Fruit fly (Drosophila melanogaster): ENCODE measurements around the gene kuk.

The kuk gene

DNA sequence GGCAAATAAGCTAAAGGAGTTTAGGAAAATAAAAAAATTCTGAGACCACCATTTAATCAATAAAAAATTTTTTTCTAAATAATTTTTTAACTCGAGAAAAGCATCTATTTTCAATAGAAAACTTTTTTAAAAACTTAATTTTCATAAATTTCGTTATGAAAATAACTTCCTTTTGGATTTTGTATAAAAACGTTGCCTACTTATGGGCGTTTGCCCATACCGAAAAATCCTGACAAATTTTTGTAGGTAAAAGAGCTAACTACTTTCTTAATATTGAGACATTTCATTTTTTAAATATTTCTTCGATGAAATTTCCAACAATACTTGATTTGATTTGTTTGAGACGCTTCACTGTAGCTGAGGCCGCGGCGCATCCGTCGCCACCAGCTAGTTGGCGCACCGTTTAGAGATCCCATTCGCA lies 19.8 kb upstream of the kuk start (continued):
- TF ChIP-seq CG8319 (GFP tag; optimal IDR thresholded peaks at IDR 0.05), result peak; percentile 26
- no peak for TF ChIP-seq Blimp-1 (GFP tag; optimal IDR thresholded peaks at IDR 0.05)
- TF ChIP-seq CG3919 (GFP tag; optimal IDR thresholded peaks at IDR 0.05), result peak; percentile 70
- peak; percentile 67 for TF ChIP-seq Sox14 (GFP tag; optimal IDR thresholded peaks at IDR 0.05)
- peak; percentile 42 for TF ChIP-seq Gug (GFP tag; IDR thresholded peaks at IDR 0.05)
- TF ChIP-seq dsx (GFP tag; optimal IDR thresholded peaks at IDR 0.05; ENCODE audit: poor library complexity, severe bottlenecking), result peak; percentile 40
- TF ChIP-seq acj6 (GFP tag; optimal IDR thresholded peaks at IDR 0.05), result peak; percentile 70
- peak; percentile 72 for TF ChIP-seq CG3032 (tag; optimal IDR thresholded peaks at IDR 0.05)
- TF ChIP-seq CG6854 (GFP tag; optimal IDR thresholded peaks at IDR 0.05), result no peak
- TF ChIP-seq CG9139 (GFP tag; optimal IDR thresholded peaks at IDR 0.05), result peak; percentile 40
- TF ChIP-seq CG6808 (GFP tag; optimal IDR thresholded peaks at IDR 0.05), result peak; percentile 73
- peak; percentile 42 for TF ChIP-seq CG8632 (GFP tag; optimal IDR thresholded peaks at IDR 0.05)
- peak; percentile 73 for TF ChIP-seq eg (GFP tag; IDR thresholded peaks at IDR 0.05)
- no peak for TF ChIP-seq CG11294 (GFP tag; IDR thresholded peaks at IDR 0.05)
- TF ChIP-seq OdsH (GFP tag; optimal IDR thresholded peaks at IDR 0.05), result peak; percentile 76
- peak; percentile 70 for TF ChIP-seq CG10669 (GFP tag; optimal IDR thresholded peaks at IDR 0.05)
- peak; percentile 49 to 62 for TF ChIP-seq ss (GFP tag; optimal IDR thresholded peaks at IDR 0.05)
- TF ChIP-seq Lpt (GFP tag; optimal IDR thresholded peaks at IDR 0.05), result peak; percentile 10
- peak; percentile 73 for TF ChIP-seq spab (GFP tag; optimal IDR thresholded peaks at IDR 0.05)
- TF ChIP-seq CG8119 (GFP tag; IDR thresholded peaks at IDR 0.05), result peak; percentile 84
- TF ChIP-seq lz (GFP tag; optimal IDR thresholded peaks at IDR 0.05), result peak; percentile 31
- TF ChIP-seq esn (GFP tag; optimal IDR thresholded peaks at IDR 0.05), result peak; percentile 51
- peak; percentile 71 for TF ChIP-seq Ets96B (tag; optimal IDR thresholded peaks at IDR 0.05)

DNA sequence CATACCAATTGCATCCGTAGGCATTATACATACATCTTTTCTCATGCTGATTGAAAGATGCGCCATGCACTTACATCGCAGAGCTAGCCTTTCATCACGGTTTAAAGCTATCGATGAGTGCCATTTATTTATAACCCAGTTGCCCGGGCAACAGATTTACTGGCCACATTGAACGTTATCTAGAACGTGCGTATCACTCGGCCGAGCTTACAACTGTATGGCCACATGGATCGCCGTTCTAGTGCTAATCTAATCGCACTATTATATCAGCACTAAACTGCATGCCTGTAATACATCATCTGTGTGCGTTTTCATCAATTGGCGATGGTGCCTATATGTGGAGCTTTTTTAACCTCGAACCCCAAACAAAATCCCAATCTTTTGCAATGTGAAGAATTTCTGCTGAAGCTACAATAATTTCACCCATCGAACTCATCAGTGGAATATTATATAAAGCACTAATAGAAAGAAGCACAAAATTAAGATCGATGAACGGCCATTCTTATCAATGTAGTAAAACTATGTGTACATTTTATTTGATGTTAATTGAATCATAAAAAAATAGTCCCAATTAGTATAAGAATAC lies 19.1 kb upstream of the kuk start:
- no peak for TF ChIP-seq CG34406 (GFP tag; optimal IDR thresholded peaks at IDR 0.05)
- TF ChIP-seq CG32006 (GFP tag; optimal IDR thresholded peaks at IDR 0.05), result no peak
- TF ChIP-seq svp (GFP tag), result peak; percentile 55

DNA sequence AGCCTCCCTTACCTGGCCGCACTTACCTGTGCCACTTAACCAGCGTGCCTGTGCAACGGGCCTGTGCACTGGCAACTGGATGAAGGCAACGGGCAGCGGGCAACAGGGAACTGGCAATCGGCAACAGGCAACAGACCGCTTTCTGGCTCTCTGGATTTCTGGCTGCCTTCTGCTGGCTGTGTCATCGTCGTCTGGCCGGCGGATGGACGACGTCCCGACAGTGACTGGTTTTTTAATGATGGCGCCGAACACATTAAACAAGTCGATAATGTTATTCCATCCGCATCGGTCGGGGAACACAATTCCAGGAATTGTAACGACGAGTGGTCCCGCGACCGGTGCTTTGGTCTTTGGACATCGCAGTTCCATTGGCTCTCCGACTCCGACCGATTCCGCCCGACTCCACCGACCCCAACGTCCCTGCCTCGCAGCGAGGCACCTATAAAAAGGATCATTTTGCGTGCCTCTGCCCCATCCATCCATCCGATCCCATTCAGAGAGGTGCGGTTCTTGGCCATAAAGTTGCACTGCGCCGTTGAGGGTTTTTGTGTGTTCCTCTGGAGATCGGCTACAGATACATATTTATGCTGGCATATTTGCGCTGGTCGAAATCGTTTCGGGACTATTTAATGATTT lies 18.2 kb upstream of the kuk start:
- no peak for TF ChIP-seq topi (GFP tag; optimal IDR thresholded peaks at IDR 0.05)
- no peak for TF ChIP-seq CG8319 (GFP tag; optimal IDR thresholded peaks at IDR 0.05)
- no peak for TF ChIP-seq CG11902 (GFP tag; optimal IDR thresholded peaks at IDR 0.05)
- TF ChIP-seq CG6854 (GFP tag; optimal IDR thresholded peaks at IDR 0.05), result peak; percentile 64
- no peak for TF ChIP-seq Smox (GFP tag; optimal IDR thresholded peaks at IDR 0.05)
- peak; percentile 26 for TF ChIP-seq Lpt (GFP tag; optimal IDR thresholded peaks at IDR 0.05)
- no peak for TF ChIP-seq esn (GFP tag; optimal IDR thresholded peaks at IDR 0.05)
- no peak for TF ChIP-seq dac (GFP tag; optimal IDR thresholded peaks at IDR 0.05)
- TF ChIP-seq CG6163 (GFP tag; IDR thresholded peaks at IDR 0.05), result peak; percentile 46; the same call in 2 of the 3 replicates
- no peak for TF ChIP-seq Ets96B (tag; optimal IDR thresholded peaks at IDR 0.05)
- no peak for TF ChIP-seq CG3919 (GFP tag; optimal IDR thresholded peaks at IDR 0.05)
- no peak for TF ChIP-seq CG4318 (GFP tag; optimal IDR thresholded peaks at IDR 0.05)
- no peak for TF ChIP-seq CG11762 (GFP tag; optimal IDR thresholded peaks at IDR 0.05; ENCODE audit: insufficient read depth)
- no peak for TF ChIP-seq Sox15 (GFP tag; optimal IDR thresholded peaks at IDR 0.05)
- no peak for TF ChIP-seq Sox102F (GFP tag; optimal IDR thresholded peaks at IDR 0.05)
- TF ChIP-seq CG34406 (GFP tag; optimal IDR thresholded peaks at IDR 0.05), result no peak
- no peak for TF ChIP-seq Ets21C (GFP tag; optimal IDR thresholded peaks at IDR 0.05)
- no peak for TF ChIP-seq OdsH (GFP tag; optimal IDR thresholded peaks at IDR 0.05)
- no peak for TF ChIP-seq Eip93F (GFP tag; optimal IDR thresholded peaks at IDR 0.05)
- no peak for TF ChIP-seq fd85E (GFP tag; optimal IDR thresholded peaks at IDR 0.05)
- TF ChIP-seq CG32006 (GFP tag; optimal IDR thresholded peaks at IDR 0.05), result peak; percentile 1
- no peak for TF ChIP-seq Hr4 (GFP tag; optimal IDR thresholded peaks at IDR 0.05)
- TF ChIP-seq CG8632 (GFP tag; optimal IDR thresholded peaks at IDR 0.05), result no peak
- no peak for TF ChIP-seq CG15336 (GFP tag; IDR thresholded peaks at IDR 0.05)
- TF ChIP-seq spab (GFP tag; optimal IDR thresholded peaks at IDR 0.05), result no peak
- TF ChIP-seq CG10669 (GFP tag; optimal IDR thresholded peaks at IDR 0.05), result no peak
- TF ChIP-seq achi (GFP tag; optimal IDR thresholded peaks at IDR 0.05), result no peak
- TF ChIP-seq Hr39 (GFP tag; optimal IDR thresholded peaks at IDR 0.05), result no peak
- TF ChIP-seq ss (GFP tag; optimal IDR thresholded peaks at IDR 0.05), result peak in 1 of 2 experiments; percentile 74
- TF ChIP-seq Eip75B (GFP tag; optimal IDR thresholded peaks at IDR 0.05), result no peak
- 0 out of 3 replicates have a peak, but pooled peaks have one; percentile 18 for TF ChIP-seq eg (GFP tag; IDR thresholded peaks at IDR 0.05)
- no peak for TF ChIP-seq CG11294 (GFP tag; IDR thresholded peaks at IDR 0.05)
- TF ChIP-seq Hr38 (GFP tag; optimal IDR thresholded peaks at IDR 0.05), result no peak
- TF ChIP-seq acj6 (GFP tag; optimal IDR thresholded peaks at IDR 0.05), result no peak

All from whole organism, prepupa.